Fruit fly (Drosophila melanogaster) S2 (cell line): ENCODE measurements around the gene Hacd1.

Source experiments
- CG8478 ChIP-seq: fragments of >200 bp; optimal IDR thresholded peaks from 2 replicates; lab custom pipeline; 2018
- CTCF ChIP-seq, 2 experiments: fragments of >200 bp; optimal IDR thresholded peaks; 2 replicates each; lab custom pipeline; 2018

- no peak for TF ChIP-seq CTCF (optimal IDR thresholded peaks at IDR 0.05; lab: Kevin White, UChicago)
- TF ChIP-seq CG8478 (lab: Kevin White, UChicago), result no peak
Measured at dm6 chr2L:12025505-12025904, 23.4 kb upstream of the Hacd1 start.
